Worm (Caenorhabditis elegans) whole organism, L1 larva: ENCODE data around the gene sru-2.

Experiments used
- C16A3.4 ChIP-seq: fragments of 150-350 bp; optimal IDR thresholded peaks from 2 replicates; lab custom pipeline; 2014; ENCODE audit warnings: missing biosample characterization, missing genetic modification characterization
- ama-1 ChIP-seq: fragments of 150-350 bp; optimal IDR thresholded peaks from 2 replicates; lab custom pipeline; 2014
- blmp-1 ChIP-seq: fragments of 150-350 bp; optimal IDR thresholded peaks from 2 replicates; lab custom pipeline; 2014; ENCODE audit warnings: missing biosample characterization, missing genetic modification characterization
- ceh-8 ChIP-seq: fragments of 200-800 bp; sonication (Bioruptor generic); optimal IDR thresholded peaks from 2 replicates; lab custom pipeline; 2018; ENCODE audit warnings: mild to moderate bottlenecking, missing genetic modification characterization, moderate library complexity, missing compliant biosample characterization
- ceh-82 ChIP-seq, 3 experiments: fragments of 150-350 bp in 1 of 3; sonication (generic microtip) in 2 of 3; optimal IDR thresholded peaks; 2 replicates each; lab custom pipeline; 2014 to 2017; ENCODE audit warnings: missing biosample characterization in 3 of 3, missing genetic modification characterization in 3 of 3
- ceh-88 ChIP-seq: fragments of 200-800 bp; sonication (Bioruptor generic); IDR thresholded peaks from 2 replicates; pipeline ENCODE4 v1.3.6; 2022; ENCODE audit warnings: missing genetic modification characterization, missing compliant biosample characterization
- ces-1 ChIP-seq: fragments of 150-350 bp; optimal IDR thresholded peaks from 2 replicates; lab custom pipeline; 2014; ENCODE audit warnings: missing biosample characterization, missing genetic modification reagents, missing genetic modification characterization
- dpl-1 ChIP-seq, 3 experiments: fragments of 150-350 bp in 2 of 3; sonication (generic microtip) in 1 of 3; optimal IDR thresholded peaks; 2 replicates each; lab custom pipeline; 2014 to 2017; ENCODE audit warnings: missing biosample characterization in 3 of 3, missing genetic modification characterization in 3 of 3, missing genetic modification reagents in 3 of 3
- dsc-1 ChIP-seq: sonication (generic microtip); optimal IDR thresholded peaks from 2 replicates; lab custom pipeline; 2016; ENCODE audit warnings: mild to moderate bottlenecking, missing genetic modification characterization, missing compliant biosample characterization
- efl-1 ChIP-seq, 4 experiments: fragments of 150-350 bp; optimal IDR thresholded peaks in 3 of 4; peaks in 1 of 4; 1 replicate in 1 of 4; 2 replicates in 3 of 4; lab custom pipeline; 2014; ENCODE audit warnings: missing biosample characterization in 2 of 4, missing genetic modification characterization in 2 of 4, missing genetic modification reagents in 2 of 4
- egl-27 ChIP-seq, 2 experiments: fragments of 150-350 bp in 1 of 2; sonication (generic microtip); optimal IDR thresholded peaks; 3 replicates each; lab custom pipeline; 2017 to 2018; ENCODE audit warnings: missing biosample characterization in 2 of 2, missing genetic modification characterization in 2 of 2, missing genetic modification reagents in 2 of 2
- elt-2 ChIP-seq: sonication (generic microtip); optimal IDR thresholded peaks from 2 replicates; lab custom pipeline; 2016; ENCODE audit warnings: missing genetic modification characterization, mild to moderate bottlenecking, inconsistent platforms, missing compliant biosample characterization, missing genetic modification reagents
- elt-3 ChIP-seq, 6 experiments: fragments of 150-350 bp in 1 of 6; sonication (generic microtip); optimal IDR thresholded peaks; 2 replicates each; lab custom pipeline; 2017 to 2018; ENCODE audit warnings: missing biosample characterization in 6 of 6, missing genetic modification characterization in 6 of 6, inconsistent platforms in 1 of 6
- fkh-4 ChIP-seq: sonication (generic microtip); optimal IDR thresholded peaks from 2 replicates; lab custom pipeline; 2016; ENCODE audit warnings: missing compliant biosample characterization, missing genetic modification characterization, borderline replicate concordance
- irx-1 ChIP-seq: sonication (generic microtip); optimal IDR thresholded peaks from 2 replicates; lab custom pipeline; 2016; ENCODE audit warnings: missing genetic modification characterization, missing compliant biosample characterization
- jun-1 ChIP-seq: fragments of 150-350 bp; optimal IDR thresholded peaks from 2 replicates; lab custom pipeline; 2014; ENCODE audit warnings: missing biosample characterization, missing genetic modification reagents, missing genetic modification characterization
- lin-14 ChIP-seq: fragments of 200-800 bp; sonication (Bioruptor generic); optimal IDR thresholded peaks from 2 replicates; lab custom pipeline; 2018; ENCODE audit warnings: mild to moderate bottlenecking, missing genetic modification characterization, moderate library complexity, missing compliant biosample characterization
- lin-35 ChIP-seq, 2 experiments: fragments of 150-350 bp; optimal IDR thresholded peaks; 2 replicates each; lab custom pipeline; 2014; ENCODE audit warnings: missing biosample characterization in 2 of 2, missing genetic modification characterization in 2 of 2, missing genetic modification reagents in 2 of 2
- lsy-2 ChIP-seq, 2 experiments: fragments of 150-350 bp; optimal IDR thresholded peaks; 2 replicates each; lab custom pipeline; 2014; ENCODE audit warnings: missing biosample characterization in 2 of 2, missing genetic modification characterization in 2 of 2
- mdl-1 ChIP-seq, 2 experiments: fragments of 150-350 bp; optimal IDR thresholded peaks; 2 replicates each; lab custom pipeline; 2014 to 2017; ENCODE audit warnings: missing biosample characterization in 2 of 2, missing genetic modification characterization in 2 of 2, inconsistent platforms in 1 of 2
- mep-1 ChIP-seq: fragments of 150-350 bp; optimal IDR thresholded peaks from 2 replicates; lab custom pipeline; 2014; ENCODE audit warnings: missing biosample characterization, missing genetic modification characterization
- nhr-12 ChIP-seq: sonication (generic microtip); optimal IDR thresholded peaks from 2 replicates; lab custom pipeline; 2017; ENCODE audit warnings: missing biosample characterization, missing genetic modification characterization
- nhr-19 ChIP-seq: fragments of 200-800 bp; sonication (Bioruptor generic); conservative IDR thresholded peaks from 2 replicates; pipeline ENCODE4 v1.3.6; 2022; ENCODE audit warnings: missing genetic modification characterization, missing compliant biosample characterization
- nhr-20 ChIP-seq: sonication (generic microtip); optimal IDR thresholded peaks from 2 replicates; lab custom pipeline; 2016; ENCODE audit warnings: mild to moderate bottlenecking, missing genetic modification characterization, missing compliant biosample characterization
- nhr-237 ChIP-seq: fragments of 150-350 bp; optimal IDR thresholded peaks from 2 replicates; lab custom pipeline; 2014; ENCODE audit warnings: missing biosample characterization, missing genetic modification characterization
- nhr-47 ChIP-seq: sonication (generic microtip); optimal IDR thresholded peaks from 2 replicates; lab custom pipeline; 2016; ENCODE audit warnings: mild to moderate bottlenecking, missing genetic modification characterization, moderate library complexity, missing compliant biosample characterization
- nhr-71 ChIP-seq: sonication (generic microtip); optimal IDR thresholded peaks from 2 replicates; lab custom pipeline; 2016; ENCODE audit warnings: mild to moderate bottlenecking, missing genetic modification characterization, moderate library complexity, missing compliant biosample characterization
- nhr-85 ChIP-seq: sonication (generic microtip); peaks from one replicate; lab custom pipeline; 2016; ENCODE audit warnings: missing genetic modification characterization, inconsistent platforms, missing compliant biosample characterization
- nhr-90 ChIP-seq: sonication (generic microtip); optimal IDR thresholded peaks from 2 replicates; lab custom pipeline; 2016; ENCODE audit warnings: mild to moderate bottlenecking, missing genetic modification characterization, missing compliant biosample characterization; ENCODE audit not compliant: poor library complexity
- rnt-1 ChIP-seq: sonication (generic microtip); optimal IDR thresholded peaks from 2 replicates; lab custom pipeline; 2016; ENCODE audit warnings: mild to moderate bottlenecking, missing genetic modification characterization, moderate library complexity, missing compliant biosample characterization
- snpc-4 ChIP-seq: fragments of 150-350 bp; optimal IDR thresholded peaks from 2 replicates; lab custom pipeline; 2014; ENCODE audit warnings: missing biosample characterization, missing genetic modification characterization
- snu-23 ChIP-seq: sonication (generic microtip); optimal IDR thresholded peaks from 2 replicates; lab custom pipeline; 2016; ENCODE audit warnings: missing genetic modification characterization, missing compliant biosample characterization
- swsn-7 ChIP-seq: sonication (generic microtip); optimal IDR thresholded peaks from 2 replicates; lab custom pipeline; 2016; ENCODE audit warnings: missing genetic modification characterization, missing compliant biosample characterization
- tbx-2 ChIP-seq: sonication (generic microtip); optimal IDR thresholded peaks from 2 replicates; lab custom pipeline; 2016; ENCODE audit warnings: missing genetic modification characterization, missing compliant biosample characterization
- tlp-1 ChIP-seq: fragments of 150-350 bp; optimal IDR thresholded peaks from 2 replicates; lab custom pipeline; 2014; ENCODE audit warnings: missing biosample characterization, missing genetic modification characterization
- unc-62 ChIP-seq: fragments of 150-350 bp; optimal IDR thresholded peaks from 2 replicates; lab custom pipeline; 2014; ENCODE audit warnings: missing biosample characterization, missing genetic modification reagents, missing genetic modification characterization
- unc-98 ChIP-seq: fragments of 200-800 bp; sonication (Bioruptor generic); IDR thresholded peaks from 2 replicates; pipeline ENCODE4 v1.3.6; 2022; ENCODE audit warnings: missing genetic modification characterization, missing compliant biosample characterization
- xbp-1 ChIP-seq: sonication (generic microtip); optimal IDR thresholded peaks from 2 replicates; lab custom pipeline; 2016; ENCODE audit warnings: missing genetic modification characterization, missing compliant biosample characterization

sru-2 gene

DNA sequence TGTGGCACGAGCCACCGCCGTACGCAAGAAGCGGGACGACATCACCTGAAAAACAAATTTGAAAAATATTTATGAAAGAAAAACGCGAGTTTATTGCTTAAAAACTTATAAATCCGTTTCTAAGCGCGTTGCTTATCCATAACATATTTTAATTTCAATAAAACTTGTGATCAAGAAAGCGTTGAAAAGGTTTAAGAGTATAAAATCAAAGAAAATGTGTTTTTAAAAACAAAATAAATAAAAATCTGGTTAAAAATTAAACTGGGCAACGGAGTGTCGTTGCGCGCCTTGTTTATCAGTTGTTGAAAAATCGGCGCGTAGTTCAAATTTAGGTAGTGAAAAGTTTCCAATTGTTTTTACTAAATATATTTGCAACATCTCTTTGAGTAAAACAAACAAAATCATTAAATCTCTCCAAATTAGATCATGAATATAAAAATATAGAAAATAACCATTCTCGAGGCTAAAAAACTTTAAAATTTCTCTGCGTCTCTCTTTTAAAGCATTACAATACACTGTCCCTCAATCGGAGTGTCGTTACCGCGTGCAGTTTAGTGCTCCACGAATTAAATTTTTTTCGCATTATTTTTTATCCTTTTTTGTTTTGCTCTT, 38.9 kb downstream of the sru-2 start, which contains the start of gene ndua-5 (continued):
- TF ChIP-seq ceh-8 (GFP tag; lab: Kevin White, UChicago) (no peak), ces-1 (GFP tag; lab: Kevin White, UChicago) (no peak), rnt-1 (tag; lab: Kevin White, UChicago) (no peak), dpl-1 (GFP tag; optimal IDR thresholded peaks at IDR 0.05; lab: Kevin White, UChicago) (peak; percentile 86 to 92 (median 88)), C16A3.4 (peak; percentile 41), nhr-20 (tag; lab: Kevin White, UChicago) (peak; percentile 62)

DNA sequence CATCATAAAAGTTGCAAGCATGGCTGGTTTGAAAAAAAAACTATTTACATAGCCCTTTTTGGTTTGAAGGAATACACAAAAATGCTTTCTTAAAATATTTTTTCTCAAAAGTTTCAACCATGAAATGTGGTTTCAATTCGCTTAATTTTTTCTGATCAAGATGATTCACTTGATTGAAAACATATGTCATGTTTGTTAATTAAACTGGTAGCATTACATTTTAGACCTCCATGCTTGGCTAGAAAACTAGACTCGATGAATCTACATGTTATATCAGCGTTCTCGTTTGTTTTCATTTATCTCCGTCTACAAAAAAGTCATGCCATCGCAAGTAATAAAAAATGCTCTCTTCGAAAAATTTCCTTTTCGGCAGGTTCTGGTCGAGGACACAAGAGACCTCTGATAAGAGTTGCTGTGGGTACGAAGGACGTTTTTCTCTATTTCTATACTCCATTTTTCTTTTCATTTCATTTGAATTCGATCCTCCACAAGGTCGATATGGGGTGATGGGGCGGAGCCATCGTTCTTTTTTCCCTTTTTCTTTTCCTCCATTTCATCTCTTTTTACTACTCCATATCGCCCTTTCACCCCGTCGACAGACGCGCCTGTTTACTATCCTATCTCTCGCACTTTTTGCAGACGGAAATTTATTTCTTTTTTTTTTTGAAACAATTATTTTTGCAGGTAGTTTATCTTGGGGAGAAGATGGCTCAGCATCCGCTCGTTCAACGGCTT, 39.8 kb downstream of the sru-2 start, which contains the start of gene elo-1:
TSS of gene elo-1 (plus strand) at position 685 of the 735 bp plus-strand sequence.
- TF ChIP-seq lin-14 (GFP tag; lab: Kevin White, UChicago) (peak; percentile 84), nhr-90 (peak; percentile 65), ceh-82 (tag; optimal IDR thresholded peaks at IDR 0.05; lab: Kevin White, UChicago) (peak in 1 of 3 experiments; percentile 23), swsn-7 (tag; lab: Kevin White, UChicago) (peak; percentile 39), nhr-71 (tag; lab: Kevin White, UChicago) (peak; percentile 76), mdl-1 (tag; optimal IDR thresholded peaks at IDR 0.05; lab: Kevin White, UChicago) (peak in 1 of 2 experiments; percentile 18), mep-1 (peak; percentile 68), snpc-4 (tag; lab: Kevin White, UChicago) (peak; percentile 35), tlp-1 (tag; lab: Kevin White, UChicago) (peak; percentile 3), egl-27 (tag; optimal IDR thresholded peaks at IDR 0.05; lab: Kevin White, UChicago) (peak in 1 of 2 experiments; percentile 31), nhr-20 (tag; lab: Kevin White, UChicago) (peak; percentile 81), dsc-1 (tag; lab: Kevin White, UChicago) (peak; percentile 93), ama-1 (no peak), rnt-1 (tag; lab: Kevin White, UChicago) (peak; percentile 52), C16A3.4 (peak; percentile 6), snu-23 (peak; percentile 71), unc-62 (GFP tag; lab: Kevin White, UChicago) (no peak), fkh-4 (tag; lab: Kevin White, UChicago) (peak; percentile 89), elt-3 (tag; optimal IDR thresholded peaks at IDR 0.05; lab: Kevin White, UChicago) (peak in 4 of 6 experiments; percentile 21 to 46 (median 40)), nhr-12 (no peak), unc-98 (GFP tag; lab: Robert Waterston, UW) (no peak), ceh-88 (GFP tag; lab: Robert Waterston, UW) (no peak), dpl-1 (GFP tag; optimal IDR thresholded peaks at IDR 0.05; lab: Kevin White, UChicago) (peak; percentile 2 to 44 (median 14)), efl-1 (optimal IDR thresholded peaks at IDR 0.05; lab: Kevin White, UChicago) (peak; percentile 26 to 29), efl-1 (GFP tag; optimal IDR thresholded peaks at IDR 0.05 in 1 of 2; lab: Kevin White, UChicago) (peak; percentile 30 to 92), jun-1 (tag; lab: Kevin White, UChicago) (peak; percentile 6), nhr-19 (GFP tag; lab: Robert Waterston, UW) (peak; percentile 53), nhr-47 (tag; lab: Kevin White, UChicago) (no peak), irx-1 (tag; lab: Kevin White, UChicago) (no peak), lsy-2 (tag; optimal IDR thresholded peaks at IDR 0.05; lab: Kevin White, UChicago) (peak; percentile 22 to 30), lin-35 (GFP tag; optimal IDR thresholded peaks at IDR 0.05; lab: Kevin White, UChicago) (peak in 1 of 2 experiments; percentile 40), blmp-1 (tag; lab: Kevin White, UChicago) (peak; percentile 98), tbx-2 (tag; lab: Kevin White, UChicago) (peak; percentile 5), xbp-1 (tag; lab: Kevin White, UChicago) (peak; percentile 21), elt-2 (peak; percentile 75), nhr-237 (tag; lab: Kevin White, UChicago) (no peak), nhr-85 (tag; lab: Kevin White, UChicago) (peak; percentile 91)
